Fruit fly (Drosophila melanogaster) whole organism, prepupa: Measurements from ENCODE around the gene Polr2C.

Source experiments
- Blimp-1 ChIP-seq: fragments of 200-800 bp; sonication (Bioruptor generic); optimal IDR thresholded peaks from 3 replicates; lab custom pipeline; 2017; ENCODE audit warnings: missing biosample characterization, missing genetic modification characterization, mild to moderate bottlenecking, moderate library complexity, missing genetic modification reagents
- CG11294 ChIP-seq: fragments of 200-800 bp; sonication (Bioruptor generic); IDR thresholded peaks from 2 replicates; pipeline ENCODE4 v1.3.6; 2022; ENCODE audit warnings: missing biosample characterization, missing genetic modification characterization
- CG11762 ChIP-seq: fragments of 200-800 bp; sonication (Bioruptor generic); optimal IDR thresholded peaks from 3 replicates; lab custom pipeline; 2016; ENCODE audit warnings: missing biosample characterization, missing genetic modification characterization; ENCODE audit not compliant: insufficient read depth
- CG15336 ChIP-seq: fragments of 200-800 bp; sonication (Bioruptor generic); IDR thresholded peaks from 2 replicates; pipeline ENCODE4 v1.3.6; 2022; ENCODE audit warnings: missing biosample characterization, missing genetic modification characterization
- CG1621 ChIP-seq: fragments of 200-800 bp; sonication (Bioruptor generic); optimal IDR thresholded peaks from 3 replicates; lab custom pipeline; 2018; ENCODE audit warnings: missing biosample characterization, mild to moderate bottlenecking, missing genetic modification characterization
- CG16779 ChIP-seq: fragments of 200-800 bp; sonication (Bioruptor generic); optimal IDR thresholded peaks from 3 replicates; lab custom pipeline; 2017; ENCODE audit warnings: missing biosample characterization, mild to moderate bottlenecking, missing genetic modification characterization
- CG3032 ChIP-seq: fragments of 200-800 bp; optimal IDR thresholded peaks from 2 replicates; lab custom pipeline; 2019; ENCODE audit warnings: missing biosample characterization, mild to moderate bottlenecking, missing genetic modification characterization, moderate library complexity
- CG31627 ChIP-seq: fragments of 200-800 bp; sonication (Bioruptor generic); optimal IDR thresholded peaks from 3 replicates; lab custom pipeline; 2016; ENCODE audit warnings: missing biosample characterization, missing genetic modification characterization
- CG34406 ChIP-seq: fragments of 200-800 bp; sonication (Bioruptor generic); optimal IDR thresholded peaks from 3 replicates; lab custom pipeline; 2016; ENCODE audit warnings: missing biosample characterization, missing genetic modification characterization
- CG3919 ChIP-seq: fragments of 200-800 bp; sonication (Bioruptor generic); optimal IDR thresholded peaks from 3 replicates; lab custom pipeline; 2016; ENCODE audit warnings: missing biosample characterization, missing genetic modification characterization
- CG4318 ChIP-seq: fragments of 200-800 bp; sonication (Bioruptor generic); optimal IDR thresholded peaks from 3 replicates; lab custom pipeline; 2017; ENCODE audit warnings: missing biosample characterization, mild to moderate bottlenecking, missing genetic modification characterization
- CG6163 ChIP-seq: fragments of 200-800 bp; sonication (Bioruptor generic); IDR thresholded peaks from 3 replicates; pipeline ENCODE4 v1.3.6; 2022; ENCODE audit warnings: missing biosample characterization, missing genetic modification characterization
- CG6276 ChIP-seq: fragments of 200-800 bp; sonication (Bioruptor generic); optimal IDR thresholded peaks from 2 replicates; lab custom pipeline; 2017; ENCODE audit warnings: missing biosample characterization, mild to moderate bottlenecking, missing genetic modification characterization
- CG6792 ChIP-seq: fragments of 200-800 bp; sonication (Bioruptor generic); optimal IDR thresholded peaks from 3 replicates; lab custom pipeline; 2016; ENCODE audit warnings: missing biosample characterization, missing genetic modification characterization
- CG6808 ChIP-seq: fragments of 200-800 bp; sonication (Bioruptor generic); optimal IDR thresholded peaks from 3 replicates; lab custom pipeline; 2017; ENCODE audit warnings: missing biosample characterization, missing genetic modification characterization, mild to moderate bottlenecking, moderate library complexity, missing genetic modification reagents
- CG6854 ChIP-seq: fragments of 200-800 bp; sonication (Bioruptor generic); optimal IDR thresholded peaks from 2 replicates; lab custom pipeline; 2017; ENCODE audit warnings: missing biosample characterization, mild to moderate bottlenecking, missing genetic modification characterization
- CG7368 ChIP-seq: fragments of 200-800 bp; sonication (Bioruptor generic); optimal IDR thresholded peaks from 3 replicates; lab custom pipeline; 2016; ENCODE audit warnings: missing biosample characterization, missing genetic modification characterization
- CG8119 ChIP-seq: fragments of 200-800 bp; sonication (Bioruptor generic); IDR thresholded peaks from 3 replicates; pipeline ENCODE4 v1.3.6; 2022; ENCODE audit warnings: missing biosample characterization, missing genetic modification characterization
- CG8319 ChIP-seq: fragments of 200-800 bp; sonication (Bioruptor generic); optimal IDR thresholded peaks from 3 replicates; lab custom pipeline; 2016; ENCODE audit warnings: missing biosample characterization, missing genetic modification characterization
- CG8632 ChIP-seq: fragments of 200-800 bp; sonication (Bioruptor generic); optimal IDR thresholded peaks from 3 replicates; lab custom pipeline; 2016; ENCODE audit warnings: missing biosample characterization, missing genetic modification characterization
- Eip75B ChIP-seq: fragments of 200-800 bp; sonication (Bioruptor generic); optimal IDR thresholded peaks from 3 replicates; lab custom pipeline; 2016; ENCODE audit warnings: missing biosample characterization, missing genetic modification characterization
- Eip78C ChIP-seq: fragments of 200-800 bp; sonication (Bioruptor generic); peaks from one replicate; lab custom pipeline; 2016; ENCODE audit warnings: missing biosample characterization, missing genetic modification characterization
- Ets96B ChIP-seq: fragments of 200-800 bp; optimal IDR thresholded peaks from 2 replicates; lab custom pipeline; 2019; ENCODE audit warnings: missing biosample characterization, mild to moderate bottlenecking, missing genetic modification characterization, moderate library complexity
- Gug ChIP-seq: fragments of 200-800 bp; sonication (Bioruptor generic); IDR thresholded peaks from 2 replicates; pipeline ENCODE4 v1.3.6; 2022; ENCODE audit warnings: missing biosample characterization, missing genetic modification characterization
- Lpt ChIP-seq: fragments of 200-800 bp; sonication (Bioruptor generic); optimal IDR thresholded peaks from 3 replicates; lab custom pipeline; 2016; ENCODE audit warnings: missing biosample characterization, missing genetic modification characterization
- Met ChIP-seq: fragments of 200-800 bp; sonication (Bioruptor generic); optimal IDR thresholded peaks from 3 replicates; lab custom pipeline; 2016; ENCODE audit warnings: missing biosample characterization, missing genetic modification characterization
- OdsH ChIP-seq: fragments of 200-800 bp; sonication (Bioruptor generic); optimal IDR thresholded peaks from 3 replicates; lab custom pipeline; 2016; ENCODE audit warnings: missing biosample characterization, missing genetic modification characterization
- Smox ChIP-seq: fragments of 200-800 bp; sonication (Bioruptor generic); optimal IDR thresholded peaks from 3 replicates; lab custom pipeline; 2016; ENCODE audit warnings: missing biosample characterization, missing genetic modification characterization
- Sox102F ChIP-seq: fragments of 200-800 bp; sonication (Bioruptor generic); optimal IDR thresholded peaks from 2 replicates; lab custom pipeline; 2016; ENCODE audit warnings: missing biosample characterization, mild to moderate bottlenecking, missing genetic modification characterization
- Sox14 ChIP-seq: fragments of 200-800 bp; sonication (Bioruptor generic); optimal IDR thresholded peaks from 3 replicates; lab custom pipeline; 2016; ENCODE audit warnings: missing biosample characterization, missing genetic modification characterization
- Sox15 ChIP-seq: fragments of 200-800 bp; sonication (Bioruptor generic); optimal IDR thresholded peaks from 3 replicates; lab custom pipeline; 2016; ENCODE audit warnings: missing biosample characterization, missing genetic modification characterization
- achi ChIP-seq: fragments of 200-800 bp; sonication (Bioruptor generic); optimal IDR thresholded peaks from 3 replicates; lab custom pipeline; 2016; ENCODE audit warnings: missing biosample characterization, missing genetic modification characterization
- acj6 ChIP-seq: fragments of 200-800 bp; sonication (Bioruptor generic); optimal IDR thresholded peaks from 3 replicates; lab custom pipeline; 2016; ENCODE audit warnings: missing biosample characterization, missing genetic modification characterization
- dsx ChIP-seq: fragments of 200-800 bp; optimal IDR thresholded peaks from 3 replicates; lab custom pipeline; 2019; ENCODE audit warnings: missing biosample characterization, mild to moderate bottlenecking, missing genetic modification characterization, moderate library complexity; ENCODE audit not compliant: poor library complexity, severe bottlenecking
- eg ChIP-seq: fragments of 200-800 bp; sonication (Bioruptor generic); IDR thresholded peaks from 3 replicates; pipeline ENCODE4 v1.3.6; 2022; ENCODE audit warnings: missing biosample characterization, missing genetic modification characterization
- fd59A ChIP-seq: fragments of 200-800 bp; sonication (Bioruptor generic); optimal IDR thresholded peaks from 2 replicates; lab custom pipeline; 2017; ENCODE audit warnings: missing biosample characterization, mild to moderate bottlenecking, missing genetic modification characterization, missing genetic modification reagents
- fd85E ChIP-seq: fragments of 200-800 bp; sonication (Bioruptor generic); optimal IDR thresholded peaks from 3 replicates; lab custom pipeline; 2016; ENCODE audit warnings: missing biosample characterization, missing genetic modification characterization
- fkh ChIP-seq: fragments of 200-800 bp; sonication (Bioruptor generic); optimal IDR thresholded peaks from 3 replicates; lab custom pipeline; 2017; ENCODE audit warnings: missing biosample characterization, mild to moderate bottlenecking, missing genetic modification characterization, moderate library complexity
- net ChIP-seq: fragments of 200-800 bp; sonication (Bioruptor generic); optimal IDR thresholded peaks from 3 replicates; lab custom pipeline; 2016; ENCODE audit warnings: missing biosample characterization, missing genetic modification characterization
- salr ChIP-seq, 2 experiments: fragments of 200-800 bp; sonication (Bioruptor generic); optimal IDR thresholded peaks; 3 replicates each; lab custom pipeline; 2016 to 2018; ENCODE audit warnings: missing biosample characterization in 2 of 2, missing genetic modification characterization in 2 of 2, mild to moderate bottlenecking in 1 of 2
- ss ChIP-seq, 2 experiments: fragments of 200-800 bp; sonication (Bioruptor generic); optimal IDR thresholded peaks; 2 replicates in 1 of 2; 3 replicates in 1 of 2; lab custom pipeline; 2017 to 2018; ENCODE audit warnings: mild to moderate bottlenecking in 2 of 2, missing biosample characterization in 2 of 2, missing genetic modification characterization in 2 of 2, moderate library complexity in 1 of 2
- topi ChIP-seq: fragments of 200-800 bp; sonication (Bioruptor generic); optimal IDR thresholded peaks from 3 replicates; lab custom pipeline; 2016; ENCODE audit warnings: missing biosample characterization, missing genetic modification characterization
- vri ChIP-seq: fragments of 200-800 bp; sonication (Bioruptor generic); optimal IDR thresholded peaks from 3 replicates; lab custom pipeline; 2016; ENCODE audit warnings: missing biosample characterization, mild to moderate bottlenecking, missing genetic modification characterization

Gene Polr2C

DNA sequence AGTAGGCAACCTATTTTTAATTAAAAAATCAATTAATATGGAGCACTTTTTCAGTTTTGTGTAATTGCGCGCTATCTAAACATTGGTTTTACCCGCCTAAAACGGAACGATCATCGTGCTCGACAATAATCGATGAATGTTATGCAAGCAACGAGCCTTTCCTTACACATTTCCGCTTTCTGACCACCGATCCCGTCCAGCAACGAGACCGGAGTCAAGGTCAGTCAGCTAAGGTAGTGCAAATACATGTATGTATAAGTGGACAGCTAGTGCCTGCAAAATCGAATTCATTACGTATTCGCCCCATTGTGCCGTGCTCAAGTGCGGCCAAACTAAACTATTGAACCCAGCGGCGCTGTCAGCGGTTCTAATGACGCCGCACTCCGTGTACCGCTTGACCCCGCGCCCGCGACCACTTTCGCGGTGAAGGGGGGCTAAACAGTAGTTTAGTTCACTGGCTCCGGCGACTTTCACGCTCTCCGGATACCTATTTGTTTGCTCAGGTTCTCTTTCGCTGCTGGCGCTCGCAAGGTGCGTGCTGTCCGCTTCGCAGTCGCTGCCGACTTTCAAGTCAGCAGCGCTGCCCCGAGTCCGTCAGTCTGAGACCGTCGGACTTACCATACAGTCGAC lies 30.0 kb upstream of the Polr2C start, which contains the start of gene CAH1:
Gene CAH1, plus strand, starts transcription at position 595 of the 630 bp plus-strand sequence.
- TF ChIP-seq fkh (GFP tag; lab: Kevin White, UChicago) = peak; percentile 12
- no peak for TF ChIP-seq acj6
- no peak for TF ChIP-seq CG4318 (GFP tag; lab: Kevin White, UChicago)
- TF ChIP-seq CG8632 = no peak
- no peak for TF ChIP-seq CG31627
- peak; percentile 33; the same call in 1 of the 3 replicates for TF ChIP-seq eg (GFP tag; lab: Robert Waterston, UW)
- TF ChIP-seq CG34406 (GFP tag; lab: Kevin White, UChicago) = no peak

DNA sequence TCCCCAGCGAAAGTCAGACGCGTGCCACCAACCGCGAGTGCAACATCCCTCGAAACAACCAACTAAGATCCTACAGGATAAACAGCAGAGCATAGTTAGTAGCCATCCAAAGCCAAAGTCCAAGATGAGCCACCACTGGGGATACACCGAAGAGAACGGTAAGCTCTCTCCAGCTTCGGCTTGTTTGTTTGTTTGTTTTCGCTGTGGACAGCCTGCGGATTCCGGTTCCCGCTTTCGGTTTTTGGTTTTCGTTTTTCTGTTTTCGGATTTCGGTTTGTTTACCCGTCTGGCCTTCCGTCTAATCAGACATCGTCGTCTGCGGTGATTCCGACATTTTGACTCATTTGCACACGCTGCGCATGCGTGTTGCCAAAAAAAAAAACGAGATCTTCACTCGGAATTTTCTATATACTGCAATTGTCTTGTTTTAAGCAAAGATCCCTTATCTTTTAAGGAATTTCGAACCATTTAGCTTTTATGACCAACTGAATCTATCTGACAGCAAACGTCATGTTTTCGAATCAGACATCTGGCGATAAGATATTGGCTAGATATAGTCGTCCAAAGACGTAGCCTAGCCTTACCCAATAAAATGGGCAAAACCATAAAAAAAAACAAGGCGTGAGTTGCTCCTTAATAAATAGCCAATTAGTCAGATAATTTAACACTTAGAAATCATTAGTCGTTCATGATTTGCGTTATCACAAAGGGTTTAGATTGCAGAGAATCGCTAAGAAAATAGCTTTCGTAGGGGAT lies 29.2 kb upstream of the Polr2C start:
- TF ChIP-seq CG1621 (no peak), Eip78C (GFP tag; lab: Kevin White, UChicago) (peak; percentile 53), eg (GFP tag; lab: Robert Waterston, UW) (peak; percentile 9; the same call in 1 of the 3 replicates), CG34406 (GFP tag; lab: Kevin White, UChicago) (no peak), Ets96B (tag; lab: Kevin White, UChicago) (no peak), Gug (GFP tag; lab: Robert Waterston, UW) (no peak), fkh (GFP tag; lab: Kevin White, UChicago) (peak; percentile 28), CG6276 (GFP tag; lab: Kevin White, UChicago) (peak; percentile 19), fd85E (GFP tag; lab: Kevin White, UChicago) (no peak), achi (GFP tag; lab: Kevin White, UChicago) (no peak), net (GFP tag; lab: Kevin White, UChicago) (peak; percentile 0), Sox102F (GFP tag; lab: Kevin White, UChicago) (no peak), vri (GFP tag; lab: Kevin White, UChicago) (peak; percentile 38), Blimp-1 (GFP tag; lab: Kevin White, UChicago) (peak; percentile 28), Eip75B (GFP tag; lab: Kevin White, UChicago) (no peak), CG6854 (GFP tag; lab: Kevin White, UChicago) (peak; percentile 41), salr (GFP tag; optimal IDR thresholded peaks at IDR 0.05; lab: Kevin White, UChicago) (no peak), ss (GFP tag; optimal IDR thresholded peaks at IDR 0.05; lab: Kevin White, UChicago) (peak in 1 of 2 experiments; percentile 16), CG6808 (GFP tag; lab: Kevin White, UChicago) (peak; percentile 10), CG16779 (no peak)

DNA sequence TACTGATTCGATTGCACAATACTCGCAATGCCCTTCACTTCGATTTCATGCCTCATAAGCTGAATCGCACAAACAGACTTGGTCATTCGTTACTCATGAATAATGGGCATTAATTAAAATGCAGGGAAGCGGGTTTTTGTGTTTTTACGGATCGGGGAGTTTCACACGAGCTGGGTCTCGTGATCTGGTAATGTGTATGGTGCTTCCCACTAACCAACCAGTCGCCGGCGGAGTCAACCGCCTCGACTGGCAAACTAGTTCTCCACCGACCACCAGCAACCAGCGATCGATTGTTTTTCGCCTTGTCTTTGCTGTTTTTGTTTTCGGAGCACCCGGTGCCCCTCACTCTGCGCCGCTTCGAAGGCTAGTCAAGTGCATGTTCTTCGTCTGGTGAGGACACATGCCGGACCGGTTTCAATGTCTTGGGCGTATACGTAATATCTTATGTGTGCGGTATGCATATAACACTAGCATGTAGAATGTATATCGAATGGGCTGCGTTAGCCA lies 28.5 kb upstream of the Polr2C start:
- TF ChIP-seq Smox (GFP tag; lab: Kevin White, UChicago) (no peak), CG34406 (GFP tag; lab: Kevin White, UChicago) (no peak), Lpt (GFP tag; lab: Kevin White, UChicago) (peak; percentile 7), Eip75B (GFP tag; lab: Kevin White, UChicago) (no peak), fd85E (GFP tag; lab: Kevin White, UChicago) (no peak), Sox15 (GFP tag; lab: Kevin White, UChicago) (no peak), CG15336 (GFP tag; lab: Robert Waterston, UW) (no peak), CG6854 (GFP tag; lab: Kevin White, UChicago) (no peak), dsx (GFP tag; lab: Kevin White, UChicago) (peak; percentile 20), salr (GFP tag; optimal IDR thresholded peaks at IDR 0.05; lab: Kevin White, UChicago) (no peak), CG8319 (GFP tag; lab: Kevin White, UChicago) (no peak), CG3032 (no peak), CG3919 (GFP tag; lab: Kevin White, UChicago) (no peak), CG6792 (GFP tag; lab: Kevin White, UChicago) (no peak), CG6163 (GFP tag; lab: Robert Waterston, UW) (no peak), CG6276 (GFP tag; lab: Kevin White, UChicago) (no peak), CG11294 (GFP tag; lab: Robert Waterston, UW) (no peak), Gug (GFP tag; lab: Robert Waterston, UW) (no peak), Met (no peak), CG1621 (peak; percentile 71), Blimp-1 (GFP tag; lab: Kevin White, UChicago) (no peak), Sox14 (GFP tag; lab: Kevin White, UChicago) (no peak), topi (GFP tag; lab: Kevin White, UChicago) (no peak), fd59A (no peak), CG7368 (GFP tag; lab: Kevin White, UChicago) (no peak), CG6808 (GFP tag; lab: Kevin White, UChicago) (peak; percentile 21), CG8119 (GFP tag; lab: Robert Waterston, UW) (no peak), CG31627 (no peak), CG11762 (GFP tag; lab: Kevin White, UChicago) (no peak), OdsH (no peak)
